Worm (Caenorhabditis elegans): Measurements from ENCODE around the gene C07D10.1.

- TF ChIP-seq C38D4.7 (GFP tag; optimal IDR thresholded peaks at IDR 0.05) (no peak), ets-4 (tag; optimal IDR thresholded peaks at IDR 0.05) (no peak), ceh-48 (tag; optimal IDR thresholded peaks at IDR 0.05) (no peak), dve-1 (tag; optimal IDR thresholded peaks at IDR 0.05) (no peak), syd-9 (tag; optimal IDR thresholded peaks at IDR 0.05) (no peak), T23F11.4 (GFP tag; optimal IDR thresholded peaks at IDR 0.05) (no peak), nfya-1 (tag; optimal IDR thresholded peaks at IDR 0.05) (no peak), unc-86 (tag; optimal IDR thresholded peaks at IDR 0.05) (no peak), rnt-1 (tag; optimal IDR thresholded peaks at IDR 0.05) (no peak), pha-4 (tag; optimal IDR thresholded peaks at IDR 0.05) (no peak)
Observed at ce11 chrII:7353027-7353426, 45.8 kb upstream of the C07D10.1 start.

All from whole organism, late embryonic.